Worm (Caenorhabditis elegans) whole organism, late embryonic: ENCODE measurements around the gene C27C12.4.

Experiments
- C38D4.7 ChIP-seq: fragments of 200-800 bp; sonication (Bioruptor generic); optimal IDR thresholded peaks from 2 replicates; lab custom pipeline; 2018; ENCODE audit warnings: mild to moderate bottlenecking, missing genetic modification characterization, moderate library complexity, missing compliant biosample characterization
- K09A11.1 ChIP-seq: sonication (generic microtip); optimal IDR thresholded peaks from 2 replicates; lab custom pipeline; 2017; ENCODE audit warnings: antibody characterized with exemption, mild to moderate bottlenecking, missing genetic modification characterization, missing compliant biosample characterization; ENCODE audit not compliant: insufficient read depth
- ama-1 ChIP-seq: fragments of 150-350 bp; optimal IDR thresholded peaks from 2 replicates; lab custom pipeline; 2014
- ceh-14 ChIP-seq: sonication (generic microtip); optimal IDR thresholded peaks from 2 replicates; lab custom pipeline; 2016; ENCODE audit warnings: missing genotype, missing genetic modification characterization, missing compliant biosample characterization
- ceh-2 ChIP-seq: sonication (generic microtip); optimal IDR thresholded peaks from 2 replicates; lab custom pipeline; 2016; ENCODE audit warnings: missing genotype, missing genetic modification characterization, missing compliant biosample characterization
- ceh-22 ChIP-seq: sonication (generic microtip); optimal IDR thresholded peaks from 2 replicates; lab custom pipeline; 2017; ENCODE audit warnings: missing biosample characterization, missing genetic modification characterization
- ceh-24 ChIP-seq: sonication (generic microtip); optimal IDR thresholded peaks from 2 replicates; lab custom pipeline; 2016; ENCODE audit warnings: mild to moderate bottlenecking, missing genetic modification characterization, missing compliant biosample characterization
- ceh-6 ChIP-seq: fragments of 200-800 bp; sonication (Bioruptor generic); optimal IDR thresholded peaks from 2 replicates; lab custom pipeline; 2018; ENCODE audit warnings: mild to moderate bottlenecking, missing genetic modification characterization, missing compliant biosample characterization
- ceh-9 ChIP-seq: sonication (generic microtip); optimal IDR thresholded peaks from 2 replicates; lab custom pipeline; 2016; ENCODE audit warnings: mild to moderate bottlenecking, missing genetic modification characterization, inconsistent platforms, missing compliant biosample characterization
- dve-1 ChIP-seq: sonication (generic microtip); optimal IDR thresholded peaks from 2 replicates; lab custom pipeline; 2017; ENCODE audit warnings: antibody characterized with exemption, mild to moderate bottlenecking, missing genetic modification characterization, missing compliant biosample characterization
- elt-2 ChIP-seq: sonication (generic microtip); optimal IDR thresholded peaks from 2 replicates; lab custom pipeline; 2016; ENCODE audit warnings: missing genetic modification reagents, missing genetic modification characterization, missing compliant biosample characterization
- eyg-1 ChIP-seq: sonication (generic microtip); optimal IDR thresholded peaks from 2 replicates; lab custom pipeline; 2016; ENCODE audit warnings: missing genotype, missing genetic modification characterization, missing compliant biosample characterization
- fax-1 ChIP-seq: sonication (generic microtip); optimal IDR thresholded peaks from 2 replicates; lab custom pipeline; 2016; ENCODE audit warnings: missing genotype, missing genetic modification characterization, missing compliant biosample characterization
- fkh-10 ChIP-seq: fragments of 150-350 bp; optimal IDR thresholded peaks from 2 replicates; lab custom pipeline; 2014; ENCODE audit warnings: missing biosample characterization, missing genetic modification reagents, missing genetic modification characterization
- gmeb-2 ChIP-seq: sonication (generic microtip); optimal IDR thresholded peaks from 2 replicates; lab custom pipeline; 2016; ENCODE audit warnings: missing genetic modification characterization, inconsistent platforms, missing compliant biosample characterization
- hlh-15 ChIP-seq: sonication (generic microtip); optimal IDR thresholded peaks from 2 replicates; lab custom pipeline; 2016; ENCODE audit warnings: missing genetic modification characterization, missing compliant biosample characterization
- hlh-8 ChIP-seq: sonication (generic microtip); optimal IDR thresholded peaks from 2 replicates; lab custom pipeline; 2016; ENCODE audit warnings: missing genotype, missing genetic modification characterization, missing compliant biosample characterization
- lin-11 ChIP-seq: fragments of 200-800 bp; sonication (Bioruptor generic); optimal IDR thresholded peaks from 2 replicates; lab custom pipeline; 2018; ENCODE audit warnings: mild to moderate bottlenecking, missing genetic modification characterization, missing compliant biosample characterization
- mec-3 ChIP-seq: sonication (generic microtip); optimal IDR thresholded peaks from 2 replicates; lab custom pipeline; 2016; ENCODE audit warnings: borderline replicate concordance, missing genetic modification characterization, missing compliant biosample characterization
- npax-4 ChIP-seq: sonication (generic microtip); optimal IDR thresholded peaks from 2 replicates; lab custom pipeline; 2016; ENCODE audit warnings: missing genetic modification characterization, missing compliant biosample characterization
- pag-3 ChIP-seq: sonication (generic microtip); optimal IDR thresholded peaks from 2 replicates; lab custom pipeline; 2016; ENCODE audit warnings: missing compliant biosample characterization, missing genetic modification characterization, borderline replicate concordance
- pat-9 ChIP-seq: fragments of 200-800 bp; sonication (Bioruptor generic); optimal IDR thresholded peaks from 2 replicates; lab custom pipeline; 2018; ENCODE audit warnings: mild to moderate bottlenecking, missing genetic modification characterization, moderate library complexity, missing compliant biosample characterization
- pax-1 ChIP-seq: fragments of 150-350 bp; optimal IDR thresholded peaks from 2 replicates; lab custom pipeline; 2014; ENCODE audit warnings: missing biosample characterization, missing genetic modification characterization
- pha-2 ChIP-seq: sonication (generic microtip); optimal IDR thresholded peaks from 2 replicates; lab custom pipeline; 2017; ENCODE audit warnings: mild to moderate bottlenecking, missing genetic modification characterization, missing compliant biosample characterization
- pha-4 ChIP-seq: fragments of 150-350 bp; optimal IDR thresholded peaks from 2 replicates; lab custom pipeline; 2018; ENCODE audit warnings: missing biosample characterization, missing genetic modification reagents, missing genetic modification characterization
- sox-4 ChIP-seq: sonication (generic microtip); optimal IDR thresholded peaks from 2 replicates; lab custom pipeline; 2017; ENCODE audit warnings: mild to moderate bottlenecking, missing genetic modification characterization, inconsistent platforms, missing compliant biosample characterization
- syd-9 ChIP-seq: sonication (generic microtip); optimal IDR thresholded peaks from 2 replicates; lab custom pipeline; 2016; ENCODE audit warnings: mild to moderate bottlenecking, missing genetic modification characterization, moderate library complexity, missing compliant biosample characterization
- tbx-2 ChIP-seq: sonication (generic microtip); optimal IDR thresholded peaks from 2 replicates; lab custom pipeline; 2016; ENCODE audit warnings: missing genetic modification characterization, missing compliant biosample characterization
- tbx-7 ChIP-seq: sonication (generic microtip); optimal IDR thresholded peaks from 2 replicates; lab custom pipeline; 2016; ENCODE audit warnings: missing genotype, missing genetic modification characterization, missing compliant biosample characterization
- unc-3 ChIP-seq, 2 experiments: fragments of 200-800 bp in 1 of 2; sonication (Bioruptor generic) in 1 of 2; sonication (generic microtip) in 1 of 2; conservative IDR thresholded peaks in 1 of 2; optimal IDR thresholded peaks in 1 of 2; 2 replicates each; pipeline versions ENCODE4 v1.3.6 to Lab custom; 2016 to 2022; ENCODE audit warnings: missing compliant biosample characterization in 2 of 2, missing genetic modification characterization in 2 of 2, missing genetic modification reagents in 1 of 2
- unc-42 ChIP-seq: sonication (generic microtip); optimal IDR thresholded peaks from 2 replicates; lab custom pipeline; 2016; ENCODE audit warnings: missing genotype, missing genetic modification characterization, missing compliant biosample characterization
- unc-86 ChIP-seq: sonication (generic microtip); optimal IDR thresholded peaks from 2 replicates; lab custom pipeline; 2016; ENCODE audit warnings: missing genetic modification characterization, missing compliant biosample characterization
- zip-5 ChIP-seq: sonication (generic microtip); optimal IDR thresholded peaks from 2 replicates; lab custom pipeline; 2016; ENCODE audit warnings: missing genetic modification characterization, missing compliant biosample characterization

Gene C27C12.4

DNA sequence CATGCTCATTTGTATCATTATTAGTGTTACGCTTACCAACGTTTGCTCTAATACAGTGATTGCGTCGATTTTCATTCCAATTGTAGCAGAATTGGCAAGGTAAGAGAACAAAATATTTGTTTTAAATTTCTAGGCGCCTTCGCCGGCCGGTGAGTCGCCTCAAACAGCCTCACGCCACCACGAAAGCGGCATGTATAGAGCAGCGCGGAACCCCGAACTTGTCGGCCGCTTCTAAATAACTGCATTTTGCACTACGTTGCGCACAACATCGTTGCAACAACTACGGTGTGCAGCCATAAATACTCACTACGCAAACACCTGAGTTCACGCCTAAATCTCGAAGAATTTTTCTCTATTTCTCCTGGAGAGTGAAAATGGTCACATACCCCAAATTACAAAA lies 43.3 kb downstream of the C27C12.4 start:
- TF ChIP-seq hlh-15 (no peak), pax-1 (tag; lab: Kevin White, UChicago) (no peak), pha-2 (tag; lab: Kevin White, UChicago) (no peak), pag-3 (tag; lab: Kevin White, UChicago) (no peak), dve-1 (tag; lab: Kevin White, UChicago) (no peak), eyg-1 (tag; lab: Kevin White, UChicago) (no peak), ceh-24 (no peak), fax-1 (tag; lab: Kevin White, UChicago) (no peak), zip-5 (tag; lab: Kevin White, UChicago) (no peak)

DNA sequence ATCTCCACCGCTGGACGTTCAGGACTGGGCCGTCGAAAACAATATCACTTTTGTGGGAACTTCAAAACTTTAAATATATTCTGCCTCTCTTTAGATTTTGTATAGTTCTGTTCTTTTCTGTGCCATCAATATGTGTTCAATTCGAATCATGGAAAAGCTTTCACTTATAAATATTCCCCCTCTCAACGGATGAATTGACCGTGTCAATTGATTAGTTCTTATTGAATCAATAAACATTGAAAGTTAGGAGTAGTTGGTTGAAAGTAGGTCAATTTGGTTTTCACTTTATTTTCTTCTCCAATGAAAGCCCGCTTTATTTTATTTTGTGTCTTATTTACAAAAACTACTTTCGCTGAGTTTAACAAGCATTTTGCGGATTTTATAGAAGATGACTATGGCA lies 44.3 kb downstream of the C27C12.4 start, which contains the start of gene lips-8:
Gene lips-8, plus strand, starts transcription at position 301 of the 400 bp plus-strand sequence.
- no peak for TF ChIP-seq unc-86
- TF ChIP-seq ceh-24: no peak
- TF ChIP-seq unc-42 (tag; lab: Kevin White, UChicago): no peak
- TF ChIP-seq sox-4 (tag; lab: Kevin White, UChicago): no peak
- TF ChIP-seq ceh-9: no peak
- no peak for TF ChIP-seq C38D4.7 (GFP tag; lab: Kevin White, UChicago)
- TF ChIP-seq pag-3 (tag; lab: Kevin White, UChicago): no peak
- TF ChIP-seq fkh-10 (GFP tag; lab: Kevin White, UChicago): no peak
- TF ChIP-seq gmeb-2 (tag; lab: Kevin White, UChicago): no peak
- no peak for TF ChIP-seq lin-11 (tag; lab: Kevin White, UChicago)
- no peak for TF ChIP-seq syd-9 (tag; lab: Kevin White, UChicago)
- TF ChIP-seq npax-4 (tag; lab: Kevin White, UChicago): no peak
- no peak for TF ChIP-seq unc-3 (GFP tag; conservative IDR thresholded peaks at IDR 0.05; lab: Robert Waterston, UW)
- TF ChIP-seq unc-3 (tag; optimal IDR thresholded peaks at IDR 0.05; lab: Kevin White, UChicago): no peak
- TF ChIP-seq, all 69 proteins: peak for 0

DNA sequence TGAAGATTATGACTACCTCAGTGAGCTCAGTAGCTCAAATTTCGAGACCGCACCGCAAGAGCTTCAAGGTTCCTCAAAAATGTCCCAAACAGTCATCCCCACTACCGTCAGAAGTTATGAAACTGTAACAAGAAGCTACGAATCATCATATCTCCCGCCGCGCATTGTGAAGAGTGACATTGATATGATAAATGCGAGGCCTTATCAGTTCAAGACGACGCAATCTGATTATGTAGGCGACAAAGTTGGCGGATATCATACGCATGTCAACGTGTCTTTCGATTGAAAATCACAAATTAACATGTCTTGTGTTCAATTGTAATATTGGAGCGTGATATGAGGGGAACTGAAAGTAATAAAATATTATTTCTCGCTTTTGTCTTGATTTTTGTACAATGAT lies 46.6 kb downstream of the C27C12.4 start:
- TF ChIP-seq sox-4 (tag; lab: Kevin White, UChicago) (no peak), pax-1 (tag; lab: Kevin White, UChicago) (no peak), elt-2 (peak; percentile 41), pha-4 (tag; lab: Kevin White, UChicago) (no peak)

DNA sequence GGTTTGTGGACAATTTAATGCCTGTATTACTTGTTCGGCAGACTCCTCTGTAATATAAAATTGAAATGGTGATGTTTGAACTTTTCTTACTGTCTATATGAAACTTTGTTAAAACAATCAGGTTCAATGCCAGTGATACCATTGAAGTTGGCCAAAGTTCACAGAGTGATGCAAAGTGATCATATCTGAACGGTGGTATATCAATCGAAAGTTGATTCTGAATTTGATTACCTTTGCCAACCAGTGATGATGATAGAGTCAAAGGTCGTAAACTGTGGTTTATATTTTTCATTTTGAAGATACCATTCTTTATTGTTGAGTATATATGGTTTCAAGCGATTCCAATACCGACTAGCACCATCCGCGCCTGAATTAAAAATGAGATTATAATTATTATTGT lies 49.5 kb downstream of the C27C12.4 start:
- TF ChIP-seq ceh-2 (tag; lab: Kevin White, UChicago) (no peak), gmeb-2 (tag; lab: Kevin White, UChicago) (no peak), tbx-2 (no peak), K09A11.1 (tag; lab: Kevin White, UChicago) (no peak), pha-2 (tag; lab: Kevin White, UChicago) (no peak), mec-3 (no peak), ceh-22 (tag; lab: Kevin White, UChicago) (no peak), ceh-6 (GFP tag; lab: Kevin White, UChicago) (no peak), eyg-1 (tag; lab: Kevin White, UChicago) (no peak), unc-86 (no peak), ama-1 (lab: Kevin White, UChicago) (no peak), tbx-7 (tag; lab: Kevin White, UChicago) (no peak)

DNA sequence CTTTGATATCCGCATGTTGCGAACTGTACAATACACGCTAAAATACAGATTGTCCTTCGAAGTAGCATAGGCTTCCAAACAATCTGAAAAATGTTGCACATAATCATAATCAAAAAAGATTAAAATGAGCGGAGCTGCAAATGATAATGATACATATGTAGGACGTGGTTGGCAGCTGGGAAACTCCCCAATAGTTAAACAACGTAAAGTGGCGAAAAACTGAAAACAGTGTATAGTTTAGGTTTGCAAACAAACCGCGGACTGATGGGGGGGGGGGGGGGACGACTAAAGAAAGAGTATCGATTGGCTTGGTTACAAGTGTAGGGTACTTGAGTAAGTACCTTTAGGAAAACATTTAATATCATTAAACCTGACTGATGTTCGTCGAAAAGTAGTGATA lies 51.3 kb downstream of the C27C12.4 start, which contains the start of gene hex-5:
Gene hex-5, minus strand, starts transcription at position 101 of the 400 bp plus-strand sequence.
- no peak for TF ChIP-seq tbx-2
- TF ChIP-seq hlh-8 (tag; lab: Kevin White, UChicago): no peak
- no peak for TF ChIP-seq ceh-14
- no peak for TF ChIP-seq fkh-10 (GFP tag; lab: Kevin White, UChicago)
- TF ChIP-seq pat-9: no peak
